Worm (Caenorhabditis elegans): Measurements from ENCODE around the gene nhr-216.

ce11 chrV:5329677-5330266 is 28.9 kb downstream of the nhr-216 start:
- TF ChIP-seq nhr-77 (tag; optimal IDR thresholded peaks at IDR 0.05) = no peak
- no peak for TF ChIP-seq elt-3 (tag; optimal IDR thresholded peaks at IDR 0.05)
- TF ChIP-seq nhr-11 (tag; optimal IDR thresholded peaks at IDR 0.05) = peak; percentile 10
- TF ChIP-seq fos-1 (tag; optimal IDR thresholded peaks at IDR 0.05) = no peak
- no peak for TF ChIP-seq nhr-76 (tag; optimal IDR thresholded peaks at IDR 0.05)

Measured in whole organism, L3 larva.